Worm (Caenorhabditis elegans) whole organism, L4/young adult: ENCODE data around the gene aqp-10.
"Not testable (repeated sequence)": the region's sequence is repeated elsewhere in the genome, so short reads cannot be mapped to it uniquely, and the experiment has no call there.

Experiments used
- W03F9.2 ChIP-seq: fragments of 150-350 bp; optimal IDR thresholded peaks from 2 replicates; lab custom pipeline; 2014; ENCODE audit warnings: missing biosample characterization, missing genetic modification characterization
- dao-5 ChIP-seq: sonication (generic microtip); optimal IDR thresholded peaks from 2 replicates; lab custom pipeline; 2016; ENCODE audit warnings: missing genotype, missing genetic modification characterization, moderate library complexity, missing compliant biosample characterization
- him-1 ChIP-seq: sonication (generic microtip); optimal IDR thresholded peaks from 2 replicates; lab custom pipeline; 2016; ENCODE audit warnings: missing genotype, missing genetic modification reagents, missing genetic modification characterization, missing compliant biosample characterization

Gene aqp-10

DNA sequence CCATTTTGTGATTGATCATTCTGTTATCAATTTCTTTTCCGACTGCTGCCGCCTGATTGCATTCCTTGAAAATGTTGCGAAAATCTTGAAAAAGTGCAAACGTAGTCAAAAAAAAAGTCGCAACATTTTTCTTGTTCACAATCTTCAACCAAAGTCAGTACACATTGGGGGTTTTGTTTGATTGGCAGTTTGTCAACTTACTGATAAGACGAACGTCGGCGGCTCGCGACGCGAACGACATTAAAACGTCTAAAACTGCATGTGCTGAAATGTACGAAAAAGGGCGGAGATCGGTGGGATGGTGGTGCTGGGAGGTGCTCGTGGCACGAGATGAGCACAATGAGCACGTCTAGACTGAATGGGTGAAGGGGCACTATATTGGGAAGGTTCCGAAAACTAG lies 30.8 kb downstream of the aqp-10 start:
- no peak for TF ChIP-seq him-1 (tag; lab: Kevin White, UChicago)
- TF ChIP-seq dao-5 (tag; lab: Kevin White, UChicago): no peak
- no peak for TF ChIP-seq W03F9.2 (tag; lab: Kevin White, UChicago)

DNA sequence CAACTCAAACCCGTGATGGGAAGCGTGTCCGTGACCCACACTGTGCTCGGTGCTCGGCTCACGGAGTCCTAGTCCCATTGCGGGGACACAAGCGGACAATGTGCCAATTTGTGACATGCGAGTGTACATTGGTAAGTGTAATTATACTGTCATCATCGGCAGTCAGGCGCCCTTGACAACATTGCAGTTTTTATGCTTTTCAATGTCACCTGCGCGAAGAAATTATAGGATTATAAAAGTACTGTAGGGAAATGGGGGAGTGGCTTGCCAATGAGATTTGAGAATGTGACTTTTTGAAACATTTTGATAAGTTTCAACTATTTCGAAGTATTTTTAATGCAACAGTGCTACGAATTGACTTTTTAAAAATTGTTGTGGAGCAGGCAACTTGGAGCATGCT lies 33.9 kb downstream of the aqp-10 start:
- TF ChIP-seq dao-5 (tag; lab: Kevin White, UChicago): no peak
- TF ChIP-seq him-1 (tag; lab: Kevin White, UChicago): no peak
- no peak for TF ChIP-seq W03F9.2 (tag; lab: Kevin White, UChicago)

DNA sequence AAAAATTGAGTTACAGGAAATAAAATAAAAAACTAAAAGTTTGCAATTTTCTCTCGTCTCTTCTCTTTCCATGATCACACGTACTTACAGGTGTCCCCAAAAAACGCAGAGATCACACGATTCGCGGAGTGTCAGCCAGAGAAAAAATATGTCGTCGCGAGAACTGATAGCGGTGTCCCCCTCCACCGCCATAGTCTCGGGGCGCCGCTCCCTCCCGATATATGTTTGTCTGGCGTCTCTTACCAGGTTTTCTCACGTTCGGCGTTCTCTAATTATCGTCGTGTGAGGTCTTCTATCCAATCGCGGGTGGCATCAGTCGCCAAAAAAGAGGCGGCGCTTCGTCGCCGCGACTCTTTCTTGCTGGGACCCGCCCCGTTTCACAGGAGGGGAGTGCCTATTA lies 37.8 kb downstream of the aqp-10 start, which contains the start of gene mab-3:
Gene mab-3, plus strand, starts transcription at position 328 of the 400 bp plus-strand sequence.
- TF ChIP-seq dao-5, him-1, W03F9.2 (tag; lab: Kevin White, UChicago): not testable (repeated sequence)

DNA sequence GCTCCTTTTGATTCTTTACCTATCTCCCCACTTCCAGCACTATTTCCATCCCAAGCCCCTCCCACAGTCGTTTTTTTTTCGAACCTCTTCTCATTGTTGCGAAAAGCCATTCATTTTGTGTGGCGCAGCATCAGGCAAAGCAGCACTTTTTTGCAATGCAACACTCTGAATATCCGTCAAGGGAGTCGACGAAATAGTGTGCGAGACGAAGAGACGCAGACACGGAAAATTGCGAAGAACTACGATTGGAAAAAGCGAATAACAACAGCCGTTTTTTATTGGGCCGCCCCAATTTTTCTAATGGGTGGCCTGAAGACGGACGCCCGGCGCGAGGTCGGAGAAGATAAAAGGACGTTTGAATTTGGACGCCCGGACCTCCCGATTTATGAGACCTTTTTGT lies 39.8 kb downstream of the aqp-10 start:
- no peak for TF ChIP-seq him-1 (tag; lab: Kevin White, UChicago)
- no peak for TF ChIP-seq dao-5 (tag; lab: Kevin White, UChicago)
- TF ChIP-seq W03F9.2 (tag; lab: Kevin White, UChicago): no peak

DNA sequence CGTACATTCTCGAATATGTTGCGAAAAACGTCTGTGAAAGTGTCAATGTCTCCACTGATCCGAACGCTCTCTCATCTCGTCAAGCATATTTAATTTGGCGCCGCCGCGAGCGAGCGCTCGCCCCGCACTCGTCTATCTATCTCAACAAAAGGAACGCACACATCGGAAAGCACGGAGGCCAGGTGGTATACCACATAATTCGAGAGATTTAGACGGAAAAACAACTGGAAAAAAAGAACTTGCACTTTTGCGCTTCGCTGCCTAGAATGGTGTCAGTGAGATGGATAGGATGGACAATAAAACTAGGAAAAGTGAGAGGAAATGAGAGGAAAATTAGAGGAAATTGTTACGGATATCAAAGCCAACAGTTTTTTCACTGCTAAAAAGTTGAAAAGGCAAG lies 40.5 kb downstream of the aqp-10 start:
- TF ChIP-seq dao-5 (tag; lab: Kevin White, UChicago) (no peak), W03F9.2 (tag; lab: Kevin White, UChicago) (no peak), him-1 (tag; lab: Kevin White, UChicago) (no peak)

DNA sequence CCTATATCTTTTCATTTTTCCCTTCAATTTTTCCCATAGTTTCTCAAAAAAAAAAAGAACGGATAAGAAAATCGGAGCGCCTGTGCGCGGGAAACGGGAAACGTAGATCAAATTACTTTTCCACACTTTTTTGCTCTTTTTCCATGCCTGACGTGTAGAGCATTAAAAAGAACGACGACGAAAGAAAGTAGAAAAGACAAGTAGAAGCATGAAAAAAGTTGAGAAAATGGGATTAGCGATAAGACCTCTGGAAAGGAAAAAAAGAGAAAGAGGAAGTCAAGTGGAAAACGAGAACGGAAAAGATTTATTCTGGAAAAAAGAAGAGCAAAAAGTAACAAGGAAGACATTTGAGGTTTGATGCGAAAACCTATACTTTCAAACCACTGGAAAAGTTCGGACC lies 41.1 kb downstream of the aqp-10 start:
- TF ChIP-seq him-1 (tag; lab: Kevin White, UChicago) (no peak), W03F9.2 (tag; lab: Kevin White, UChicago) (no peak), dao-5 (tag; lab: Kevin White, UChicago) (no peak)

DNA sequence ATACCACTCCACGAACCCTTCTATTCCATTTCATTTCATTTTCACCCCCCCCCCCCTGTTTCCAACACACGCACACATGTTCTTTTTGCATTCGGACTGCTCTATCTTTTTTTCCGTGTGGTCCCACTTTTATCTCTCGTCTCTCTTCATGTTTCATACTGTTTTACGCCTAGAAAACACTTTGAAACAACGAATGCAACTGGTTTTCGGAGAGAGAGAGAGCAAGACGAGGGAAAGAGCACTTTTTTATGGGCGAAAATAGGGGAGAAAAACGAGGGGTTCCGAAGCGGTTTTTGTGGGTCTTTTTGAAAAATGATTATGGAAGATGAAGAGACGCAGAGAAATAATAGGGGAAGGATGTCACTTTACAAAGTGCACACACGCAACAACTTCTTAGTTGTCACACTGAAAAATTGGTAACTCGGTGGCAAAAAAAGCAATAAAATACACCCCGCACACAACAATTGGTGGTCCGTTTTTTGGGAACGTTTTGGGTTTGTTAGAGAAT lies 42.4 kb downstream of the aqp-10 start:
- TF ChIP-seq W03F9.2 (tag; lab: Kevin White, UChicago) (no peak), dao-5 (tag; lab: Kevin White, UChicago) (no peak), him-1 (tag; lab: Kevin White, UChicago) (no peak)

DNA sequence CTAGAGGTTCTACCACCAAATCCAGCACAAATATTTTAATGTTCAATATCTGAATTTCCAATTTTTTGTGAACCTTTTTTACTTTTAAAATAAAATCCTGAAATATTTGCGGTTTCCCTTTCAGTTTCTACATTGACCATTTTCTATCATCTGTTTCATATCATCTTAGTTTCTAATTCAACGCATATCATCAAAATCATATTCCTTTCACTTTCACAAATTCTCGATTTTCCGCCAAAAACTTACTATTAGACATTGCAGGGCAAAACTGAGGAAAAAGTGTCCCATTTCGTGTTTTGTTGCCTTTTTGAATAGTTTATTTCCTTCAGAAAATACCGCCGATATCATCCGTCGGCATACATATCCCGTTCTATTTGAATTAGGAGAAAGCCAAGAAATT lies 44.6 kb downstream of the aqp-10 start:
- TF ChIP-seq W03F9.2 (tag; lab: Kevin White, UChicago) (no peak), him-1 (tag; lab: Kevin White, UChicago) (no peak), dao-5 (tag; lab: Kevin White, UChicago) (no peak)

DNA sequence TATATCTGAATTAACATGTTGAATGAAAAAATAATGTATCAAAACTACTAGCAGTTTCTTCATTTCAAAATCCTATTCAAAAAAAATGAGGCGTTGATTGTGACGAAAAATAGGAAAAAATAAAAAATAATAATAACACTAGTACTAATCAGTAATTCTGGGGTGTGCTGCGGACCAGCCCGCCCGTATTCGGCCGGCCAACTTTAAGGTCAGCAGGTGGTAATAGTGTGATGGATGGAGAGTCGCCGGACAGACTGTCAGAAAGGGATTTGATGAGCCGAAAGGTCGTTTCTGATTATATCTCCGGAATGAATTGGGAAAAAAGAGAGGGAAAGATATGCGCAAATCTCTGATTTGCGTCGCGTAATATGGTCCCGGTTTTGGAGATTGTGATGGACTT lies 45.2 kb downstream of the aqp-10 start, which contains the start of gene cutl-2:
Gene cutl-2, minus strand, starts transcription at position 210 of the 400 bp plus-strand sequence.
- TF ChIP-seq dao-5 (tag; lab: Kevin White, UChicago) (no peak), him-1 (tag; lab: Kevin White, UChicago) (no peak)

DNA sequence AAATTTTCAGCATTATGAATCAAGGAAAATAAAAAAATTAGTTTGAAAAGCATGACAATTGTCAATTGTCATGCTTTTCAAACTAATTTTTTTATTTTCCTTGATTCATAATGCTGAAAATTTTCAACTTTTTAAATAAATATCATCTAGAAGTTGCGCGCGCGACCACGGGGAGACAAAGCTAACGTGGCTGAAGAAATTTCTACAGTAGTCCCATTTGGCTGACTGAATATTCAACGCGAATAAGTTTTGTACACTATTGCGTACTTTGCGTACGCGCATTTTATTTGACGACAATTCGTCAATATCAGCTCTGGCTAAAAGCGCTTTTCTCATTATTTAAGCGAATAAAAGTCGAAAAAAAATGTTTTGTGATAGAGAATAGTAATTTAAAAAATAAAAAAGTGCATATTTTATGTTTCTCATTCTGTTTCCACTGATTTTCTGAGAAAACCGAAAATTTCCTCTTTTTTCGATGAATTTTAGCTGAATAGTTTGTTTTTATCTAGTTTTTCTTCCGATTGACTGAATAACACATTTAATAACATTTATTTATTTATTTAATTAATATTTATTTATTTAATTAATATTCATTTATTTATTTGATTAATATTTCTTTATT lies 50.9 kb downstream of the aqp-10 start, which contains the start of gene Y53C12A.11:
Gene Y53C12A.11, minus strand, starts transcription at position 68 of the 622 bp plus-strand sequence.
- not testable (repeated sequence) for TF ChIP-seq him-1, dao-5, W03F9.2 (tag; lab: Kevin White, UChicago)
